Worm (Caenorhabditis elegans) whole organism, mixed stage, embryonic: ENCODE data around the gene K12B6.11.

Experiments
- M03D4.4 ChIP-seq: sonication (generic microtip); optimal IDR thresholded peaks from 2 replicates; lab custom pipeline; 2017; ENCODE audit warnings: mild to moderate bottlenecking, missing genetic modification characterization, missing compliant biosample characterization
- drap-1 ChIP-seq: fragments of 200-800 bp; sonication (Bioruptor generic); optimal IDR thresholded peaks from 3 replicates; lab custom pipeline; 2018; ENCODE audit warnings: mild to moderate bottlenecking, missing genetic modification characterization, missing compliant biosample characterization

DNA sequence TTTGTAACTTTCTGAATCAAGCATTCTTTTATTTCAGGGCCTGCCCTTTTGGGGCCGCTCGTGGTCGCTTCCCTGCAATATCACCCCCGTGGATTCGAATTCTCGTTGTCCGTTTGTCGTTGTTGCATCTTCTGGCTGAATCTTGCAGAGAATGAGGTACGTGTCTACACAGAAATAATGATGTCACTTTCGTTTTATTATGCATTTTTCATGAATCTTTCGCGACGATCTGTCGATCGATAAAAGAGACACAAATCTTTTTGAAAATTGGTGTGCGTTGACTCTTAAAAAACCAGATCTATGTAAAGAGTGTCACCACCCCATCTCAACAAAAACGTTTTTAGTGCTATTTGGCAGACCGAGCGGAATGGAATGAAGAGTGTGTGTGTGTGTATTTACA lies 39.6 kb upstream of the K12B6.11 start:
- TF ChIP-seq M03D4.4 (tag; lab: Kevin White, UChicago) (no peak), drap-1 (GFP tag; lab: Kevin White, UChicago) (no peak)
